Fruit fly (Drosophila melanogaster): Measurements from ENCODE around the gene Or85f.

The Or85f gene

dm6 chr3R:9378644-9379411 lies 19.2 kb upstream of the Or85f start (continued):
- TF ChIP-seq CG16863 (GFP tag; optimal IDR thresholded peaks at IDR 0.05): no peak
- TF ChIP-seq nerfin-1 (tag; optimal IDR thresholded peaks at IDR 0.05): peak; percentile 42
- TF ChIP-seq CG17359 (tag; optimal IDR thresholded peaks at IDR 0.05): peak; percentile 5
- TF ChIP-seq ara (GFP tag; IDR thresholded peaks at IDR 0.05): peak; percentile 56; the same call in 1 of the 2 replicates
- peak in 1 of 2 experiments; percentile 66 for TF ChIP-seq Eip74EF (GFP tag; optimal IDR thresholded peaks at IDR 0.05)
- no peak for TF ChIP-seq CG9215 (GFP tag; IDR thresholded peaks at IDR 0.05)
- TF ChIP-seq ftz-f1 (GFP tag; optimal IDR thresholded peaks at IDR 0.05): no peak
- no peak for TF ChIP-seq mam (GFP tag; optimal IDR thresholded peaks at IDR 0.05)
- TF ChIP-seq ATbp (GFP tag; optimal IDR thresholded peaks at IDR 0.05): peak; percentile 46
- no peak for TF ChIP-seq cato (GFP tag; optimal IDR thresholded peaks at IDR 0.05; ENCODE audit: borderline replicate concordance)
- no peak for TF ChIP-seq CG15073 (GFP tag; optimal IDR thresholded peaks at IDR 0.05)
- no peak for TF ChIP-seq bigmax (GFP tag; optimal IDR thresholded peaks at IDR 0.05)
- peak; percentile 24 for TF ChIP-seq Max (GFP tag; optimal IDR thresholded peaks at IDR 0.05)
- peak; percentile 55 for TF ChIP-seq Hr3 (GFP tag; optimal IDR thresholded peaks at IDR 0.05)
- no peak for TF ChIP-seq HLH3B (GFP tag; IDR thresholded peaks at IDR 0.05)
- TF ChIP-seq CG1529 (GFP tag; optimal IDR thresholded peaks at IDR 0.05): peak; percentile 36
- TF ChIP-seq CG31365 (tag; optimal IDR thresholded peaks at IDR 0.05): no peak
- TF ChIP-seq pita (GFP tag; optimal IDR thresholded peaks at IDR 0.05): no peak
- TF ChIP-seq az2 (GFP tag; optimal IDR thresholded peaks at IDR 0.05): peak; percentile 57
- peak; percentile 76 for TF ChIP-seq CG12391 (tag; optimal IDR thresholded peaks at IDR 0.05)
- TF ChIP-seq H2.0 (GFP tag; IDR thresholded peaks at IDR 0.05): no peak
- no peak for TF ChIP-seq CG4282 (GFP tag; optimal IDR thresholded peaks at IDR 0.05)
- TF ChIP-seq CG16779 (GFP tag; IDR thresholded peaks at IDR 0.05): no peak
- no peak for TF ChIP-seq bowl (GFP tag; IDR thresholded peaks at IDR 0.05)
- TF ChIP-seq CG2202 (tag; optimal IDR thresholded peaks at IDR 0.05): peak; percentile 79
- no peak for TF ChIP-seq CG6683 (GFP tag; optimal IDR thresholded peaks at IDR 0.05)
- TF ChIP-seq tll (GFP tag; optimal IDR thresholded peaks at IDR 0.05): peak in 1 of 2 experiments; percentile 81
- TF ChIP-seq CG7928 (GFP tag; optimal IDR thresholded peaks at IDR 0.05): no peak
- no peak for TF ChIP-seq CG10274 (GFP tag; optimal IDR thresholded peaks at IDR 0.05)
- no peak for TF ChIP-seq CG9932 (GFP tag; IDR thresholded peaks at IDR 0.05)
- TF ChIP-seq crol (GFP tag; IDR thresholded peaks at IDR 0.05): no peak; the same call in 1 of the 2 replicates
- TF ChIP-seq Myb (GFP tag; optimal IDR thresholded peaks at IDR 0.05): no peak
- TF ChIP-seq org-1 (GFP tag; optimal IDR thresholded peaks at IDR 0.05): no peak
- peak; percentile 65 for TF ChIP-seq ac (GFP tag; optimal IDR thresholded peaks at IDR 0.05)
- peak; percentile 35; the same call in 1 of the 2 replicates for TF ChIP-seq stc (GFP tag; IDR thresholded peaks at IDR 0.05)
- no peak for TF ChIP-seq Lim3 (GFP tag; IDR thresholded peaks at IDR 0.05)
- TF ChIP-seq CG18476 (GFP tag; optimal IDR thresholded peaks at IDR 0.05): peak; percentile 7
- TF ChIP-seq p53 (GFP tag; optimal IDR thresholded peaks at IDR 0.05): no peak
- TF ChIP-seq CG1602 (GFP tag; optimal IDR thresholded peaks at IDR 0.05): peak; percentile 23
- TF ChIP-seq vnd (GFP tag; IDR thresholded peaks at IDR 0.05; ENCODE audit: partially characterized antibody): 0 out of 3 replicates have a peak, but pooled peaks have one; percentile 24
- TF ChIP-seq Aef1 (GFP tag; IDR thresholded peaks at IDR 0.05): no peak
- TF ChIP-seq gcm (GFP tag; optimal IDR thresholded peaks at IDR 0.05): peak; percentile 76
- TF ChIP-seq Poxn (GFP tag; IDR thresholded peaks at IDR 0.05): no peak
- no peak for TF ChIP-seq CG3163 (GFP tag; optimal IDR thresholded peaks at IDR 0.05)
- no peak for TF ChIP-seq onecut (GFP tag; IDR thresholded peaks at IDR 0.05)
- peak; percentile 76 for TF ChIP-seq phol (tag; optimal IDR thresholded peaks at IDR 0.05)
- TF ChIP-seq Ets97D (GFP tag; optimal IDR thresholded peaks at IDR 0.05): no peak
- no peak for TF ChIP-seq Dad (GFP tag; optimal IDR thresholded peaks at IDR 0.05)
- TF ChIP-seq CG15011 (GFP tag; optimal IDR thresholded peaks at IDR 0.05): no peak
- TF ChIP-seq CG6254 (GFP tag; optimal IDR thresholded peaks at IDR 0.05): peak; percentile 72
